Worm (Caenorhabditis elegans) whole organism, L4 larva: ENCODE measurements around the gene R08A2.5.

Experiments used
- ama-1 ChIP-seq: fragments of 150-350 bp; optimal IDR thresholded peaks from 2 replicates; lab custom pipeline; 2014; ENCODE audit warnings: inconsistent platforms, mixed read lengths
- daf-19 ChIP-seq: fragments of 200-800 bp; sonication (Bioruptor generic); conservative IDR thresholded peaks from 2 replicates; pipeline ENCODE4 v1.3.6; 2022; ENCODE audit warnings: missing genetic modification characterization, missing compliant biosample characterization
- fkh-10 ChIP-seq: fragments of 150-350 bp; optimal IDR thresholded peaks from 2 replicates; lab custom pipeline; 2014; ENCODE audit warnings: missing biosample characterization, missing genetic modification reagents, missing genetic modification characterization
- mdl-1 ChIP-seq, 2 experiments: fragments of 150-350 bp in 1 of 2; sonication (generic microtip) in 1 of 2; optimal IDR thresholded peaks; 2 replicates each; lab custom pipeline; 2014 to 2017; ENCODE audit warnings: missing biosample characterization in 2 of 2, missing genetic modification characterization in 2 of 2
- nhr-77 ChIP-seq: fragments of 150-350 bp; optimal IDR thresholded peaks from 2 replicates; lab custom pipeline; 2014; ENCODE audit warnings: missing biosample characterization, missing genetic modification characterization
- snpc-4 ChIP-seq: fragments of 150-350 bp; optimal IDR thresholded peaks from 2 replicates; lab custom pipeline; 2014; ENCODE audit warnings: missing biosample characterization, missing genetic modification characterization
- unc-62 ChIP-seq, 3 experiments: fragments of 150-350 bp in 1 of 3; sonication (generic microtip); optimal IDR thresholded peaks in 2 of 3; peaks in 1 of 3; 1 replicate in 1 of 3; 2 replicates in 2 of 3; lab custom pipeline; 2014 to 2017; ENCODE audit warnings: missing biosample characterization in 3 of 3, missing genetic modification characterization in 3 of 3, missing genetic modification reagents in 3 of 3, missing genotype in 1 of 3

DNA sequence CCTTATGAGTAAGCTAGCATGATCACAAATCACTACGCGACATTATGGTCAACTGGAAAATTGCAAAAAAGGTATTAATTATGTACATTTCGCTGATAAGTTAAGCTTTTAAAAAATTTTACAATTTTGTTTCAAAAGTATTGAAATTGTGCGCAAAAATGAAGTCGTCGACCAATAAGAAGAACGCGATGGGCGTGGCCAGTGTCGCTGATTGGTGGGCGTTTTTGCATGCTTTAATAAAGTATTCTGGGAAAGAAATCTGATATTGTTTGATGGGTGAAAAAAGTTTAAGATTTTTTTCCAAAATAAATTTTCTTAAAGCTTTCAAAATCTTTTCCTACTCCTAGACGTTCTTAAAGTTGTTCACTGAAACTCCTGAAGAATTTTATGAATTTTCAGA lies 34.1 kb upstream of the R08A2.5 start:
- no peak for TF ChIP-seq snpc-4 (tag; lab: Kevin White, UChicago)
- TF ChIP-seq ama-1 (lab: Kevin White, UChicago) = no peak
- TF ChIP-seq mdl-1 (tag; optimal IDR thresholded peaks at IDR 0.05; lab: Kevin White, UChicago) = no peak
- TF ChIP-seq daf-19 (GFP tag; lab: Robert Waterston, UW) = no peak
- TF ChIP-seq fkh-10 (GFP tag; lab: Kevin White, UChicago) = no peak
- TF ChIP-seq nhr-77 (tag; lab: Kevin White, UChicago) = no peak
- no peak for TF ChIP-seq unc-62 (GFP tag; optimal IDR thresholded peaks at IDR 0.05 in 1 of 2; lab: Kevin White, UChicago)
- TF ChIP-seq unc-62 (tag; optimal IDR thresholded peaks at IDR 0.05; lab: Kevin White, UChicago) = no peak
